Worm (Caenorhabditis elegans): ENCODE data around the gene zip-2.

zip-2 gene

ce11 chrIII:843999-844398, 11.2 kb downstream of the zip-2 start:
- no peak for TF ChIP-seq nhr-25 (tag; optimal IDR thresholded peaks at IDR 0.05; ENCODE audit: borderline replicate concordance, insufficient read depth)
- no peak for TF ChIP-seq dmd-8 (GFP tag; IDR thresholded peaks at IDR 0.05)
- TF ChIP-seq mxl-2 (GFP tag; conservative IDR thresholded peaks at IDR 0.05), result peak; percentile 44; the same call in 1 of the 2 replicates
- TF ChIP-seq php-3 (GFP tag; IDR thresholded peaks at IDR 0.05), result no peak
- TF ChIP-seq duxl-1 (tag; optimal IDR thresholded peaks at IDR 0.05; ENCODE audit: poor library complexity), result no peak
- peak in 1 of 2 experiments; percentile 14 for TF ChIP-seq unc-62 (GFP tag; optimal IDR thresholded peaks at IDR 0.05 in 1 of 2)
- no peak for TF ChIP-seq unc-62 (tag; optimal IDR thresholded peaks at IDR 0.05)
- no peak for TF ChIP-seq unc-39 (tag; optimal IDR thresholded peaks at IDR 0.05)
- TF ChIP-seq F26F4.8 (GFP tag; conservative IDR thresholded peaks at IDR 0.05), result no peak
- peak; percentile 42; the same call in 1 of the 2 replicates for TF ChIP-seq madf-9 (GFP tag; conservative IDR thresholded peaks at IDR 0.05)
- TF ChIP-seq hif-1 (tag; optimal IDR thresholded peaks at IDR 0.05), result no peak
- no peak for TF ChIP-seq skn-1 (tag; optimal IDR thresholded peaks at IDR 0.05)
- TF ChIP-seq nhr-42 (GFP tag; IDR thresholded peaks at IDR 0.05), result no peak
- TF ChIP-seq hlh-30 (tag; optimal IDR thresholded peaks at IDR 0.05; ENCODE audit: insufficient read depth), result peak; percentile 77
- TF ChIP-seq nhr-41 (GFP tag; IDR thresholded peaks at IDR 0.05), result no peak
- TF ChIP-seq F49E8.2 (tag; optimal IDR thresholded peaks at IDR 0.05; ENCODE audit: borderline replicate concordance), result no peak
- no peak for TF ChIP-seq zag-1 (tag; optimal IDR thresholded peaks at IDR 0.05)
- TF ChIP-seq mdt-29 (GFP tag; IDR thresholded peaks at IDR 0.05), result no peak
- TF ChIP-seq nhr-237 (tag; optimal IDR thresholded peaks at IDR 0.05), result no peak
- no peak for TF ChIP-seq ZK546.5 (tag; optimal IDR thresholded peaks at IDR 0.05)
- TF ChIP-seq set-16 (GFP tag; IDR thresholded peaks at IDR 0.05), result no peak
- TF ChIP-seq ceh-32 (tag; optimal IDR thresholded peaks at IDR 0.05; ENCODE audit: poor library complexity), result no peak
- TF ChIP-seq zip-2 (tag; optimal IDR thresholded peaks at IDR 0.05), result no peak
- no peak for TF ChIP-seq lim-7 (GFP tag; IDR thresholded peaks at IDR 0.05)
- TF ChIP-seq ceh-20 (GFP tag; IDR thresholded peaks at IDR 0.05), result 0 out of 2 replicates have a peak, but pooled peaks have one; percentile 35
- TF ChIP-seq R02D3.7 (tag; optimal IDR thresholded peaks at IDR 0.05), result no peak
- no peak for TF ChIP-seq daf-19 (GFP tag; conservative IDR thresholded peaks at IDR 0.05)
- peak; percentile 57 for TF ChIP-seq mep-1 (tag; optimal IDR thresholded peaks at IDR 0.05)
- TF ChIP-seq dmd-9 (GFP tag; IDR thresholded peaks at IDR 0.05), result no peak
- TF ChIP-seq daf-16 (GFP tag; optimal IDR thresholded peaks at IDR 0.05), result no peak
- TF ChIP-seq daf-16 (tag; optimal IDR thresholded peaks at IDR 0.05), result peak; percentile 68
- TF ChIP-seq spr-3 (GFP tag; optimal IDR thresholded peaks at IDR 0.05), result no peak
- TF ChIP-seq D1046.2 (GFP tag; IDR thresholded peaks at IDR 0.05), result no peak
- TF ChIP-seq lin-38 (GFP tag; IDR thresholded peaks at IDR 0.05), result peak; percentile 28; the same call in 1 of the 2 replicates
- TF ChIP-seq nhr-28 (tag; optimal IDR thresholded peaks at IDR 0.05), result peak; percentile 55
- no peak for TF ChIP-seq lin-15B (tag; optimal IDR thresholded peaks at IDR 0.05)
- peak; percentile 54 for TF ChIP-seq hmg-1.1 (GFP tag; IDR thresholded peaks at IDR 0.05)
- no peak for TF ChIP-seq aly-2 (tag; optimal IDR thresholded peaks at IDR 0.05)
- peak; percentile 18 for TF ChIP-seq nhr-11 (tag; optimal IDR thresholded peaks at IDR 0.05)
- no peak for TF ChIP-seq ces-1 (GFP tag; optimal IDR thresholded peaks at IDR 0.05)
- TF ChIP-seq zfp-2 (tag; optimal IDR thresholded peaks at IDR 0.05), result no peak
- peak; percentile 65 for TF ChIP-seq hlh-11 (tag; optimal IDR thresholded peaks at IDR 0.05)
- no peak for TF ChIP-seq jun-1 (tag; optimal IDR thresholded peaks at IDR 0.05)
- peak; percentile 96 for TF ChIP-seq mxl-3 (GFP tag; optimal IDR thresholded peaks at IDR 0.05)
- TF ChIP-seq fkh-10 (GFP tag; optimal IDR thresholded peaks at IDR 0.05), result no peak
- no peak for TF ChIP-seq saeg-2 (GFP tag; IDR thresholded peaks at IDR 0.05)
- no peak for TF ChIP-seq lin-1 (GFP tag; IDR thresholded peaks at IDR 0.05)
- peak in 1 of 2 experiments; percentile 28 for TF ChIP-seq lsy-2 (tag; optimal IDR thresholded peaks at IDR 0.05)
- TF ChIP-seq ceh-28 (tag; optimal IDR thresholded peaks at IDR 0.05), result no peak
- TF ChIP-seq ceh-82 (tag; optimal IDR thresholded peaks at IDR 0.05), result no peak
- TF ChIP-seq pqm-1 (tag; optimal IDR thresholded peaks at IDR 0.05), result no peak
- TF ChIP-seq ZK337.2 (GFP tag; IDR thresholded peaks at IDR 0.05), result no peak

Data from whole organism, L4 larva.